Worm (Caenorhabditis elegans): ENCODE results near the gene nhr-263.

The nhr-263 gene

ce11 chrV:7341942-7342341, at the start of gene nhr-263, which contains the start of gene nhr-148:
TSS of gene nhr-263 (minus strand) at chrV:7342042.
TSS of gene nhr-148 (plus strand) at chrV:7342156.
- no peak for TF ChIP-seq unc-86 (tag; optimal IDR thresholded peaks at IDR 0.05)
- no peak for TF ChIP-seq F13H6.1 (tag; optimal IDR thresholded peaks at IDR 0.05)
- TF ChIP-seq pha-2 (tag; optimal IDR thresholded peaks at IDR 0.05): no peak
- TF ChIP-seq nhr-232 (tag; optimal IDR thresholded peaks at IDR 0.05): no peak
- no peak for TF ChIP-seq ama-1 (optimal IDR thresholded peaks at IDR 0.05)
- TF ChIP-seq ztf-16 (tag; optimal IDR thresholded peaks at IDR 0.05): no peak
- TF ChIP-seq hlh-30 (tag; optimal IDR thresholded peaks at IDR 0.05; ENCODE audit: insufficient read depth): no peak
- TF ChIP-seq rnt-1 (tag; optimal IDR thresholded peaks at IDR 0.05): no peak
- TF ChIP-seq sox-2 (GFP tag; IDR thresholded peaks at IDR 0.05): no peak
- no peak for TF ChIP-seq ceh-22 (tag; optimal IDR thresholded peaks at IDR 0.05)
- no peak for TF ChIP-seq ceh-48 (tag; optimal IDR thresholded peaks at IDR 0.05)
- no peak for TF ChIP-seq T23F11.4 (GFP tag; optimal IDR thresholded peaks at IDR 0.05)
- TF ChIP-seq elt-2 (tag; optimal IDR thresholded peaks at IDR 0.05): no peak
- no peak for TF ChIP-seq ceh-19 (GFP tag; optimal IDR thresholded peaks at IDR 0.05)
- TF ChIP-seq ceh-14 (tag; optimal IDR thresholded peaks at IDR 0.05): no peak

- TF ChIP-seq ceh-34 (tag; optimal IDR thresholded peaks at IDR 0.05) (no peak), nhr-11 (tag; optimal IDR thresholded peaks at IDR 0.05) (no peak), zip-5 (tag; optimal IDR thresholded peaks at IDR 0.05) (no peak), lim-6 (tag; optimal IDR thresholded peaks at IDR 0.05) (no peak), ztf-16 (tag; optimal IDR thresholded peaks at IDR 0.05) (no peak), pax-1 (tag; optimal IDR thresholded peaks at IDR 0.05) (no peak)
Measured at ce11 chrV:7389771-7390170, 47.9 kb upstream of the nhr-263 start, which contains the start of gene C02H6.1. TSS of gene C02H6.1 (minus strand) at chrV:7389871.

ce11 chrV:7387755-7388154, 45.9 kb upstream of the nhr-263 start, which contains the start of gene C02H6.3:
TSS of gene C02H6.3 (minus strand) at chrV:7387855.
- TF ChIP-seq ttx-3 (tag; optimal IDR thresholded peaks at IDR 0.05): no peak
- TF ChIP-seq sox-2 (GFP tag; IDR thresholded peaks at IDR 0.05): no peak

DNA sequence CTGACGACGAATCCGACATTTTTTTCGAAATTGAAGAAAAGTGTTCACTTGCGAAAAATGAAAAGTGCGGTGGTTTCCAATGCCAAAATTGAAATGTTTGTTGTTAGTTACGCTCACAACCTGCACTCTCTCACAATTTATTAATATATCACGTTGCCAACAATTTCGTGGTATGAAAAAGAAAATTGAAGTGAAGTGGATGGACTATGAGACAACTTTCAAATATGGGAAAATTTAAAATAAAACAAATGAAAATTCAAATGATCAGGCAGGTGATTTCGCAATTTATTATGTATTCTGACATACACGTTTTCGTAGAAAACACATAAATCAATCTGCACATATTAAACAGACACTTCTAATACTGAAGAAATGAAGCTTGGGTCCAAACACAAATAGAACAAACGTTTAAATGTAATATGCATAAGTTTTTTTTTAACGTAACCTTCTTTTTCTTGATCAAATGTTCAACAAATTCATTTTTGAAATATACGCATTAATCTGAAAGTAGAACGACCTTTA, 44.3 kb upstream of the nhr-263 start, which contains the start of gene srp-6:
Gene srp-6, minus strand, starts transcription at position 51 of the 522 bp plus-strand sequence.
- no peak for TF ChIP-seq pha-4 (tag; optimal IDR thresholded peaks at IDR 0.05)
- no peak for TF ChIP-seq ceh-30 (tag; optimal IDR thresholded peaks at IDR 0.05)
- no peak for TF ChIP-seq dmd-4 (tag; optimal IDR thresholded peaks at IDR 0.05; ENCODE audit: borderline replicate concordance)
- no peak for TF ChIP-seq odd-2 (tag; optimal IDR thresholded peaks at IDR 0.05)
- TF ChIP-seq dve-1 (tag; optimal IDR thresholded peaks at IDR 0.05): no peak
- TF ChIP-seq hlh-15 (tag; optimal IDR thresholded peaks at IDR 0.05): no peak
- no peak for TF ChIP-seq C08G9.2 (tag; optimal IDR thresholded peaks at IDR 0.05)
- no peak for TF ChIP-seq ceh-48 (tag; optimal IDR thresholded peaks at IDR 0.05)
- no peak for TF ChIP-seq ceh-22 (tag; optimal IDR thresholded peaks at IDR 0.05)
- TF ChIP-seq fax-1 (tag; optimal IDR thresholded peaks at IDR 0.05): no peak
- no peak for TF ChIP-seq tbx-7 (tag; optimal IDR thresholded peaks at IDR 0.05)
- no peak for TF ChIP-seq madf-2 (tag; optimal IDR thresholded peaks at IDR 0.05)
- no peak for TF ChIP-seq C38D4.7 (GFP tag; optimal IDR thresholded peaks at IDR 0.05)
- TF ChIP-seq elt-4 (tag; optimal IDR thresholded peaks at IDR 0.05): no peak
- TF ChIP-seq ceh-6 (GFP tag; optimal IDR thresholded peaks at IDR 0.05): no peak
- TF ChIP-seq nfya-1 (tag; optimal IDR thresholded peaks at IDR 0.05): no peak
- TF ChIP-seq pros-1 (tag; optimal IDR thresholded peaks at IDR 0.05): no peak
- TF ChIP-seq unc-55 (GFP tag; optimal IDR thresholded peaks at IDR 0.05): no peak
- TF ChIP-seq hlh-6 (tag; optimal IDR thresholded peaks at IDR 0.05): no peak
- no peak for TF ChIP-seq ref-2 (tag; optimal IDR thresholded peaks at IDR 0.05)
